Fruit fly (Drosophila melanogaster): ENCODE results near the gene Tim8.

- TF ChIP-seq br (GFP tag; optimal IDR thresholded peaks at IDR 0.05) (no peak), brk (GFP tag; optimal IDR thresholded peaks at IDR 0.05) (no peak), pan (optimal IDR thresholded peaks at IDR 0.05) (no peak), dmrt93B (GFP tag; optimal IDR thresholded peaks at IDR 0.05) (no peak), N (GFP tag; optimal IDR thresholded peaks at IDR 0.05) (no peak), lola (GFP tag; optimal IDR thresholded peaks at IDR 0.05) (no peak)
Measured at dm6 chrX:11372764-11373712, 4.8 kb downstream of the Tim8 start.

Data from whole organism, wandering third instar larva.